Fruit fly (Drosophila melanogaster) whole organism, embryonic: ENCODE data around the gene CG32820.

ENCODE experiments used
- Antp ChIP-seq: fragments of 200-800 bp; sonication (Bioruptor generic); optimal IDR thresholded peaks from 3 replicates; lab custom pipeline; 2016; ENCODE audit warnings: missing biosample characterization, missing genetic modification characterization
- Bteb2 ChIP-seq: fragments of 200-800 bp; sonication (Bioruptor generic); optimal IDR thresholded peaks from 2 replicates; lab custom pipeline; 2016; ENCODE audit warnings: missing biosample characterization, missing genetic modification characterization
- CG11398 ChIP-seq: fragments of 200-800 bp; sonication (Bioruptor generic); optimal IDR thresholded peaks from 2 replicates; lab custom pipeline; 2016; ENCODE audit warnings: missing biosample characterization, missing genetic modification characterization
- CG12236 ChIP-seq: fragments of 200-800 bp; sonication (Bioruptor generic); optimal IDR thresholded peaks from 2 replicates; lab custom pipeline; 2016; ENCODE audit warnings: missing biosample characterization, missing genetic modification characterization
- CG13123 ChIP-seq: fragments of 200-800 bp; sonication (Bioruptor generic); optimal IDR thresholded peaks from 2 replicates; lab custom pipeline; 2016; ENCODE audit warnings: missing biosample characterization, missing genetic modification characterization
- CG13424 ChIP-seq: fragments of 200-800 bp; sonication (Bioruptor generic); optimal IDR thresholded peaks from 2 replicates; lab custom pipeline; 2019; ENCODE audit warnings: missing biosample characterization, mild to moderate bottlenecking, missing genetic modification characterization, moderate library complexity
- CG15011 ChIP-seq: fragments of 200-800 bp; sonication (Bioruptor generic); optimal IDR thresholded peaks from 3 replicates; lab custom pipeline; 2018; ENCODE audit warnings: missing biosample characterization, mild to moderate bottlenecking, missing genetic modification characterization
- CG15696 ChIP-seq: fragments of 200-800 bp; sonication (Bioruptor generic); optimal IDR thresholded peaks from 2 replicates; lab custom pipeline; 2019; ENCODE audit warnings: missing biosample characterization, mild to moderate bottlenecking, missing genetic modification characterization, moderate library complexity
- CG17568 ChIP-seq: fragments of 200-800 bp; sonication (Bioruptor generic); optimal IDR thresholded peaks from 2 replicates; lab custom pipeline; 2018; ENCODE audit warnings: missing biosample characterization, mild to moderate bottlenecking, missing genetic modification characterization, moderate library complexity
- CG18262 ChIP-seq: fragments of 200-800 bp; optimal IDR thresholded peaks from 3 replicates; lab custom pipeline; 2019; ENCODE audit warnings: missing biosample characterization, mild to moderate bottlenecking, missing genetic modification characterization, moderate library complexity
- CG18764 ChIP-seq: fragments of 200-800 bp; sonication (Bioruptor generic); optimal IDR thresholded peaks from 3 replicates; lab custom pipeline; 2016; ENCODE audit warnings: missing biosample characterization, missing genetic modification characterization
- CG2712 ChIP-seq: fragments of 200-800 bp; optimal IDR thresholded peaks from 3 replicates; lab custom pipeline; 2019; ENCODE audit warnings: missing biosample characterization, mild to moderate bottlenecking, missing genetic modification characterization, moderate library complexity
- CG31224 ChIP-seq: fragments of 200-800 bp; sonication (Bioruptor generic); IDR thresholded peaks from 2 replicates; pipeline ENCODE4 v1.3.6; 2022; ENCODE audit warnings: missing biosample characterization, missing genetic modification characterization
- CG31365 ChIP-seq: fragments of 200-800 bp; sonication (Bioruptor generic); optimal IDR thresholded peaks from 2 replicates; lab custom pipeline; 2018; ENCODE audit warnings: missing biosample characterization, mild to moderate bottlenecking, missing genetic modification characterization
- CG32532 ChIP-seq: fragments of 200-800 bp; sonication (Bioruptor generic); IDR thresholded peaks from 2 replicates; pipeline ENCODE4 v1.3.6; 2022; ENCODE audit warnings: missing biosample characterization, missing genetic modification characterization
- CG32772 ChIP-seq: fragments of 200-800 bp; sonication (Bioruptor generic); IDR thresholded peaks from 2 replicates; pipeline ENCODE4 v1.3.6; 2022; ENCODE audit warnings: missing biosample characterization, missing genetic modification characterization
- CG3995 ChIP-seq: fragments of 200-800 bp; sonication (Bioruptor generic); optimal IDR thresholded peaks from 3 replicates; lab custom pipeline; 2016; ENCODE audit warnings: missing biosample characterization, missing genetic modification characterization
- CG4328 ChIP-seq: fragments of 200-800 bp; sonication (Bioruptor generic); optimal IDR thresholded peaks from 3 replicates; lab custom pipeline; 2017; ENCODE audit warnings: missing biosample characterization, missing genetic modification reagents, missing genetic modification characterization
- CG4360 ChIP-seq: fragments of 200-800 bp; sonication (Bioruptor generic); IDR thresholded peaks from 2 replicates; pipeline ENCODE4 v1.3.6; 2022; ENCODE audit warnings: missing biosample characterization, missing genetic modification characterization
- CG4424 ChIP-seq: fragments of 200-800 bp; sonication (Bioruptor generic); optimal IDR thresholded peaks from 3 replicates; lab custom pipeline; 2016; ENCODE audit warnings: missing biosample characterization, missing genetic modification characterization
- CG7839 ChIP-seq: fragments of 200-800 bp; sonication (Bioruptor generic); optimal IDR thresholded peaks from 3 replicates; lab custom pipeline; 2018; ENCODE audit warnings: missing biosample characterization, mild to moderate bottlenecking, missing genetic modification characterization, moderate library complexity
- CG8765 ChIP-seq: fragments of 200-800 bp; sonication (Bioruptor generic); IDR thresholded peaks from 2 replicates; pipeline ENCODE4 v1.3.6; 2022; ENCODE audit warnings: missing biosample characterization, missing genetic modification characterization
- D ChIP-seq, 2 experiments: fragments of 200-800 bp in 1 of 2; fragments of >200 bp in 1 of 2; sonication (Bioruptor generic) in 1 of 2; optimal IDR thresholded peaks; 2 replicates in 1 of 2; 3 replicates in 1 of 2; lab custom pipeline; 2017; ENCODE audit warnings: mild to moderate bottlenecking in 1 of 2, missing biosample characterization in 1 of 2, missing genetic modification characterization in 1 of 2, missing genetic modification reagents in 1 of 2
- D19A ChIP-seq: fragments of 200-800 bp; optimal IDR thresholded peaks from 3 replicates; lab custom pipeline; 2019; ENCODE audit warnings: missing biosample characterization, mild to moderate bottlenecking, missing genetic modification characterization, moderate library complexity
- Doc2 ChIP-seq: fragments of 200-800 bp; sonication (Bioruptor generic); IDR thresholded peaks from 2 replicates; pipeline ENCODE4 v1.3.6; 2022; ENCODE audit warnings: missing biosample characterization, missing genetic modification characterization
- Hand ChIP-seq: fragments of 200-800 bp; sonication (Bioruptor generic); optimal IDR thresholded peaks from 2 replicates; lab custom pipeline; 2017; ENCODE audit warnings: mild to moderate bottlenecking, missing biosample characterization, missing genetic modification reagents, missing genetic modification characterization
- Hr51 ChIP-seq, 2 experiments: fragments of 200-800 bp; sonication (Bioruptor generic); optimal IDR thresholded peaks; 2 replicates in 1 of 2; 3 replicates in 1 of 2; lab custom pipeline; 2016 to 2018; ENCODE audit warnings: missing biosample characterization in 2 of 2, missing genetic modification characterization in 2 of 2, mild to moderate bottlenecking in 1 of 2, moderate library complexity in 1 of 2
- Lhr ChIP-seq: fragments of 200-800 bp; sonication (Bioruptor generic); optimal IDR thresholded peaks from 3 replicates; lab custom pipeline; 2017; ENCODE audit warnings: mild to moderate bottlenecking, missing biosample characterization, missing genetic modification reagents, missing genetic modification characterization
- NC2β ChIP-seq: fragments of 200-800 bp; sonication (Bioruptor generic); optimal IDR thresholded peaks from 2 replicates; lab custom pipeline; 2016; ENCODE audit warnings: missing biosample characterization, missing genetic modification characterization
- Ptx1 ChIP-seq: fragments of 200-800 bp; sonication (Bioruptor generic); IDR thresholded peaks from 2 replicates; pipeline ENCODE4 v1.3.6; 2022; ENCODE audit warnings: missing biosample characterization, missing genetic modification characterization
- Scr ChIP-seq: fragments of 200-800 bp; sonication (Bioruptor generic); IDR thresholded peaks from 2 replicates; pipeline ENCODE4 v1.3.6; 2022; ENCODE audit warnings: missing biosample characterization, missing genetic modification characterization; ENCODE audit not compliant: partially characterized antibody
- Trl ChIP-seq, 3 experiments: fragments of >200 bp in 2 of 3; fragments of 200-800 bp in 1 of 3; sonication (Bioruptor generic) in 1 of 3; optimal IDR thresholded peaks; 2 replicates in 1 of 3; 3 replicates in 2 of 3; lab custom pipeline; 2016 to 2017; ENCODE audit warnings: missing biosample characterization in 1 of 3, missing genetic modification characterization in 1 of 3
- bab2 ChIP-seq: fragments of 200-800 bp; sonication (Bioruptor generic); optimal IDR thresholded peaks from 2 replicates; lab custom pipeline; 2016; ENCODE audit warnings: missing biosample characterization, missing genetic modification characterization
- btn ChIP-seq: fragments of 200-800 bp; sonication (Bioruptor generic); optimal IDR thresholded peaks from 2 replicates; lab custom pipeline; 2016; ENCODE audit warnings: missing biosample characterization, missing genetic modification characterization
- chn ChIP-seq: fragments of 200-800 bp; sonication (Bioruptor generic); optimal IDR thresholded peaks from 2 replicates; lab custom pipeline; 2016; ENCODE audit warnings: missing biosample characterization, missing genetic modification characterization
- cwo ChIP-seq: fragments of 200-800 bp; sonication (Bioruptor generic); optimal IDR thresholded peaks from 3 replicates; lab custom pipeline; 2017; ENCODE audit warnings: missing biosample characterization, missing genetic modification characterization, mild to moderate bottlenecking, moderate library complexity, missing genetic modification reagents
- da ChIP-seq: fragments of 200-800 bp; sonication (Bioruptor generic); optimal IDR thresholded peaks from 2 replicates; lab custom pipeline; 2016; ENCODE audit warnings: missing biosample characterization, missing genetic modification characterization
- danr ChIP-seq: fragments of 200-800 bp; sonication (Bioruptor generic); IDR thresholded peaks from 2 replicates; pipeline ENCODE4 v1.3.6; 2022; ENCODE audit warnings: missing biosample characterization, missing genetic modification characterization
- ems ChIP-seq: fragments of 200-800 bp; sonication (Bioruptor generic); optimal IDR thresholded peaks from 3 replicates; lab custom pipeline; 2016; ENCODE audit warnings: missing biosample characterization, missing genetic modification characterization
- exex ChIP-seq: fragments of 200-800 bp; sonication (Bioruptor generic); optimal IDR thresholded peaks from 4 replicates; lab custom pipeline; 2018; ENCODE audit warnings: missing biosample characterization, mild to moderate bottlenecking, missing genetic modification characterization, moderate library complexity
- fd64A ChIP-seq: fragments of 200-800 bp; sonication (Bioruptor generic); optimal IDR thresholded peaks from 3 replicates; lab custom pipeline; 2018; ENCODE audit warnings: missing biosample characterization, mild to moderate bottlenecking, missing genetic modification characterization
- gt ChIP-seq: fragments of 200-800 bp; sonication (Bioruptor generic); IDR thresholded peaks from 2 replicates; pipeline ENCODE4 v1.3.6; 2022; ENCODE audit warnings: missing biosample characterization, missing genetic modification characterization
- ham ChIP-seq: fragments of 200-800 bp; sonication (Bioruptor generic); IDR thresholded peaks from 2 replicates; pipeline ENCODE4 v1.3.6; 2022; ENCODE audit warnings: missing biosample characterization, missing genetic modification characterization
- jumu ChIP-seq: fragments of 200-800 bp; sonication (Bioruptor generic); optimal IDR thresholded peaks from 3 replicates; lab custom pipeline; 2016; ENCODE audit warnings: missing biosample characterization, missing genetic modification characterization
- maf-S ChIP-seq: fragments of 200-800 bp; sonication (Bioruptor generic); optimal IDR thresholded peaks from 2 replicates; lab custom pipeline; 2016; ENCODE audit warnings: missing biosample characterization, missing genetic modification characterization
- mam ChIP-seq: fragments of 200-800 bp; sonication (Bioruptor generic); optimal IDR thresholded peaks from 3 replicates; lab custom pipeline; 2016; ENCODE audit warnings: missing biosample characterization, missing genetic modification characterization
- nmo ChIP-seq: fragments of 200-800 bp; sonication (Bioruptor generic); optimal IDR thresholded peaks from 2 replicates; lab custom pipeline; 2018; ENCODE audit warnings: missing biosample characterization, mild to moderate bottlenecking, missing genetic modification characterization, moderate library complexity
- otp ChIP-seq: fragments of 200-800 bp; sonication (Bioruptor generic); IDR thresholded peaks from 3 replicates; pipeline ENCODE4, ENCODE4 v1.3.6; 2022; ENCODE audit warnings: missing biosample characterization, missing genetic modification characterization
- pnt ChIP-seq: fragments of 200-800 bp; sonication (Bioruptor generic); optimal IDR thresholded peaks from 3 replicates; lab custom pipeline; 2016; ENCODE audit warnings: missing biosample characterization, missing genetic modification characterization
- yki ChIP-seq: fragments of >200 bp; optimal IDR thresholded peaks from 3 replicates; lab custom pipeline; 2018

CG32820 gene

dm6 chrX:21593907-21594306 lies 21.1 kb downstream of the CG32820 start (continued):
- peak; percentile 91 for TF ChIP-seq CG4424
- peak; percentile 56 for TF ChIP-seq CG15011 (GFP tag; lab: Kevin White, UChicago)
- TF ChIP-seq Antp (GFP tag; lab: Kevin White, UChicago) = peak; percentile 91
- peak; percentile 52 for TF ChIP-seq CG17568 (GFP tag; lab: Kevin White, UChicago)
- TF ChIP-seq danr (GFP tag; lab: Robert Waterston, UW) = peak; percentile 70
- TF ChIP-seq Ptx1 (GFP tag; lab: Robert Waterston, UW) = peak; percentile 85
- TF ChIP-seq CG11398 = peak; percentile 62
- peak; percentile 95 for TF ChIP-seq CG2712 (tag; lab: Kevin White, UChicago)
- peak; percentile 91 for TF ChIP-seq nmo (GFP tag; lab: Kevin White, UChicago)
- peak; percentile 85 for TF ChIP-seq CG8765
- peak; percentile 45 to 80 for TF ChIP-seq Hr51 (GFP tag; optimal IDR thresholded peaks at IDR 0.05; lab: Kevin White, UChicago)
- peak; percentile 69 for TF ChIP-seq da (GFP tag; lab: Kevin White, UChicago)
- peak; percentile 33 for TF ChIP-seq CG31365 (tag; lab: Kevin White, UChicago)
- TF ChIP-seq cwo (GFP tag; lab: Kevin White, UChicago) = peak; percentile 49
- peak; percentile 79 for TF ChIP-seq mam
- peak; percentile 51; the same call in 1 of the 2 replicates for TF ChIP-seq gt
- peak; percentile 50; the same call in 1 of the 2 replicates for TF ChIP-seq CG31224 (GFP tag; lab: Robert Waterston, UW)
- TF ChIP-seq pnt (GFP tag; lab: Kevin White, UChicago) = peak; percentile 94
- TF ChIP-seq CG13123 (GFP tag; lab: Kevin White, UChicago) = peak; percentile 52
- peak; percentile 69 for TF ChIP-seq CG12236 (GFP tag; lab: Kevin White, UChicago)
- peak; percentile 84 for TF ChIP-seq jumu (GFP tag; lab: Kevin White, UChicago)
- TF ChIP-seq D19A (tag; lab: Kevin White, UChicago) = peak; percentile 85
- TF ChIP-seq CG32772 (GFP tag; lab: Robert Waterston, UW) = peak; percentile 83
- no peak for TF ChIP-seq ham
- no peak for TF ChIP-seq CG4360 (GFP tag; lab: Robert Waterston, UW)
- peak; percentile 80 for TF ChIP-seq otp
- no peak for TF ChIP-seq yki
- peak; percentile 88 for TF ChIP-seq CG13424
- peak; percentile 74 for TF ChIP-seq chn (GFP tag; lab: Kevin White, UChicago)
- TF ChIP-seq NC2β (GFP tag; lab: Kevin White, UChicago) = peak; percentile 81
- TF ChIP-seq CG18764 = peak; percentile 83
- no peak for TF ChIP-seq Scr
- TF ChIP-seq CG3995 (GFP tag; lab: Kevin White, UChicago) = no peak
- peak; percentile 90 for TF ChIP-seq CG7839 (tag; lab: Kevin White, UChicago)
- peak; percentile 54; the same call in 1 of the 2 replicates for TF ChIP-seq CG32532 (GFP tag; lab: Robert Waterston, UW)
- TF ChIP-seq CG18262 (tag; lab: Kevin White, UChicago) = peak; percentile 93
- TF ChIP-seq Trl (optimal IDR thresholded peaks at IDR 0.05; lab: Kevin White, UChicago) = peak in 1 of 2 experiments; percentile 0
- peak; percentile 85 for TF ChIP-seq Trl (GFP tag; optimal IDR thresholded peaks at IDR 0.05; lab: Kevin White, UChicago)
- peak; percentile 91 for TF ChIP-seq CG15696
- TF ChIP-seq Hand (GFP tag; lab: Kevin White, UChicago) = peak; percentile 7
- peak; percentile 40 for TF ChIP-seq CG4328
- peak; percentile 64 for TF ChIP-seq btn (GFP tag; lab: Kevin White, UChicago)
- peak; percentile 52 for TF ChIP-seq Lhr
- TF ChIP-seq fd64A (GFP tag; lab: Kevin White, UChicago) = peak; percentile 74
- peak; percentile 69 for TF ChIP-seq ems (GFP tag; lab: Kevin White, UChicago)
- TF ChIP-seq Doc2 = no peak
- TF ChIP-seq maf-S (GFP tag; lab: Kevin White, UChicago) = peak; percentile 64
- TF ChIP-seq bab2 (GFP tag; lab: Kevin White, UChicago) = peak; percentile 80
- no peak for TF ChIP-seq D (optimal IDR thresholded peaks at IDR 0.05; lab: Kevin White, UChicago)
- peak; percentile 90 for TF ChIP-seq D (GFP tag; optimal IDR thresholded peaks at IDR 0.05; lab: Kevin White, UChicago)
- TF ChIP-seq Bteb2 = peak; percentile 52
- TF ChIP-seq exex (tag; lab: Kevin White, UChicago) = no peak
